Worm (Caenorhabditis elegans) whole organism, midembryonic: ENCODE data around the gene T01G1.4.

Source experiments
- T22C8.4 ChIP-seq: fragments of 200-800 bp; sonication (Bioruptor generic); IDR thresholded peaks from 2 replicates; pipeline ENCODE4 v1.3.6; 2022; ENCODE audit warnings: missing genetic modification characterization, missing compliant biosample characterization
- cog-1 ChIP-seq: sonication (generic microtip); optimal IDR thresholded peaks from 2 replicates; lab custom pipeline; 2016; ENCODE audit warnings: missing genetic modification characterization, missing compliant biosample characterization
- flt-1 ChIP-seq: fragments of 200-800 bp; sonication (Bioruptor generic); IDR thresholded peaks from 2 replicates; pipeline ENCODE4 v1.3.6; 2022; ENCODE audit warnings: missing genetic modification characterization, missing compliant biosample characterization
- med-1 ChIP-seq: sonication (generic microtip); optimal IDR thresholded peaks from 2 replicates; lab custom pipeline; 2017; ENCODE audit warnings: missing genetic modification characterization, mild to moderate bottlenecking, missing compliant biosample characterization, antibody characterized with exemption, missing genetic modification reagents; ENCODE audit not compliant: insufficient read depth
- ref-1 ChIP-seq: fragments of 200-800 bp; sonication (Bioruptor generic); conservative IDR thresholded peaks from 2 replicates; pipeline ENCODE4 v1.3.6; 2022; ENCODE audit warnings: missing genetic modification reagents, missing genetic modification characterization, missing compliant biosample characterization
- ztf-23 ChIP-seq: fragments of 200-800 bp; sonication (Bioruptor generic); IDR thresholded peaks from 2 replicates; pipeline ENCODE4 v1.3.6; 2022; ENCODE audit warnings: missing genetic modification reagents, missing genetic modification characterization, missing compliant biosample characterization
- ztf-29 ChIP-seq: fragments of 200-800 bp; sonication (Bioruptor generic); IDR thresholded peaks from 2 replicates; pipeline ENCODE4 v1.3.6; 2022; ENCODE audit warnings: missing genetic modification reagents, missing genetic modification characterization, missing compliant biosample characterization

DNA sequence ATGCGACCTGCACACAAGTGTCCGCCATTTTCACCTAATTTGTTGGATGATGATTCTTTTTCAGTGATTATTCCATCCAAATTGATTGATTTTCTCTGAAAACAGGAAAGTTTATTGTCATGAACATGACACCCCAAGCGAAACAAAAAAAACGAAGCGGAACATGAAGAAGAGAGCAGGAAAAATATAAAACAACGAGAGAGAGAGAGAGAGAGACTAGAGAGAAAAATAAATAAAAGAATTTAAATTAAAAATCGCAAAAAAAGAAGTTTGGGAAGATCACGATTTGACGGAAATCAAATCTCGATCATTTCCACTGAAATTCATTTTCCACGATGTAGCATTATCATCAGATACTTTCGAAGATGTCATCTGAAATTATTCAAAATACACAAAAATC lies 1.5 kb downstream of the T01G1.4 start, which contains the start of gene klp-12:
- TF ChIP-seq med-1 (GFP tag; lab: Kevin White, UChicago) (no peak), flt-1 (GFP tag; lab: Robert Waterston, UW) (no peak), cog-1 (tag; lab: Kevin White, UChicago) (no peak), ztf-23 (GFP tag; lab: Robert Waterston, UW) (no peak), ztf-29 (GFP tag; lab: Robert Waterston, UW) (no peak), ref-1 (GFP tag; lab: Robert Waterston, UW) (no peak), T22C8.4 (no peak)
